Worm (Caenorhabditis elegans) whole organism, L3 larva: Measurements from ENCODE around the gene R52.5.

ENCODE experiments used
- R02D3.7 ChIP-seq: fragments of 150-350 bp; optimal IDR thresholded peaks from 2 replicates; lab custom pipeline; 2014; ENCODE audit warnings: missing biosample characterization, missing genetic modification characterization
- ZK546.5 ChIP-seq: sonication (generic microtip); optimal IDR thresholded peaks from 2 replicates; lab custom pipeline; 2017; ENCODE audit warnings: missing biosample characterization, missing genetic modification characterization
- aly-2 ChIP-seq: fragments of 150-350 bp; optimal IDR thresholded peaks from 2 replicates; lab custom pipeline; 2014; ENCODE audit warnings: missing biosample characterization, missing genetic modification characterization
- ama-1 ChIP-seq: fragments of 150-350 bp; optimal IDR thresholded peaks from 2 replicates; lab custom pipeline; 2018
- ceh-16 ChIP-seq: sonication (generic microtip); optimal IDR thresholded peaks from 2 replicates; lab custom pipeline; 2017; ENCODE audit warnings: missing biosample characterization, missing genetic modification characterization
- ceh-28 ChIP-seq: fragments of 150-350 bp; optimal IDR thresholded peaks from 2 replicates; lab custom pipeline; 2014; ENCODE audit warnings: missing biosample characterization, missing genetic modification reagents, missing genetic modification characterization
- ceh-82 ChIP-seq: fragments of 150-350 bp; optimal IDR thresholded peaks from 2 replicates; lab custom pipeline; 2014; ENCODE audit warnings: missing biosample characterization, missing genetic modification characterization
- daf-12 ChIP-seq: fragments of 150-350 bp; optimal IDR thresholded peaks from 2 replicates; lab custom pipeline; 2014; ENCODE audit warnings: missing biosample characterization, missing genetic modification reagents, missing genetic modification characterization
- egl-5 ChIP-seq: fragments of 150-350 bp; optimal IDR thresholded peaks from 2 replicates; lab custom pipeline; 2017; ENCODE audit warnings: missing biosample characterization, missing genetic modification reagents, missing genetic modification characterization, inconsistent platforms
- elt-2 ChIP-seq: sonication (generic microtip); optimal IDR thresholded peaks from 2 replicates; lab custom pipeline; 2016; ENCODE audit warnings: missing genetic modification reagents, mild to moderate bottlenecking, missing genetic modification characterization, missing compliant biosample characterization
- elt-3 ChIP-seq, 3 experiments: fragments of 150-350 bp in 1 of 3; sonication (generic microtip) in 2 of 3; optimal IDR thresholded peaks; 2 replicates in 2 of 3; 4 replicates in 1 of 3; lab custom pipeline; 2014 to 2017; ENCODE audit warnings: missing biosample characterization in 3 of 3, missing genetic modification characterization in 3 of 3
- fkh-10 ChIP-seq: sonication (generic microtip); optimal IDR thresholded peaks from 2 replicates; lab custom pipeline; 2017; ENCODE audit warnings: missing biosample characterization, missing genetic modification reagents, missing genetic modification characterization
- fkh-2 ChIP-seq: fragments of 150-350 bp; optimal IDR thresholded peaks from 2 replicates; lab custom pipeline; 2014; ENCODE audit warnings: missing biosample characterization, missing genetic modification reagents, missing genetic modification characterization
- fos-1 ChIP-seq: fragments of 150-350 bp; optimal IDR thresholded peaks from 2 replicates; lab custom pipeline; 2014; ENCODE audit warnings: missing biosample characterization, missing genetic modification characterization
- hmg-11 ChIP-seq: sonication (generic microtip); optimal IDR thresholded peaks from 2 replicates; lab custom pipeline; 2016; ENCODE audit warnings: missing genetic modification characterization, missing compliant biosample characterization
- jun-1 ChIP-seq: fragments of 150-350 bp; optimal IDR thresholded peaks from 2 replicates; lab custom pipeline; 2014; ENCODE audit warnings: missing biosample characterization, missing genetic modification reagents, missing genetic modification characterization
- lsy-12 ChIP-seq: sonication (generic microtip); optimal IDR thresholded peaks from 2 replicates; lab custom pipeline; 2016; ENCODE audit warnings: mild to moderate bottlenecking, missing genetic modification characterization, missing compliant biosample characterization
- mml-1 ChIP-seq: fragments of 150-350 bp; sonication (generic microtip); optimal IDR thresholded peaks from 3 replicates; lab custom pipeline; 2014; ENCODE audit warnings: missing biosample characterization, missing genetic modification characterization
- nhr-11 ChIP-seq: fragments of 150-350 bp; optimal IDR thresholded peaks from 2 replicates; lab custom pipeline; 2014; ENCODE audit warnings: missing biosample characterization, missing genetic modification characterization
- nhr-237 ChIP-seq: fragments of 150-350 bp; optimal IDR thresholded peaks from 2 replicates; lab custom pipeline; 2014; ENCODE audit warnings: missing biosample characterization, missing genetic modification characterization
- nhr-25 ChIP-seq: sonication (generic microtip); optimal IDR thresholded peaks from 2 replicates; lab custom pipeline; 2017; ENCODE audit warnings: missing biosample characterization, missing genetic modification characterization
- nhr-28 ChIP-seq: fragments of 150-350 bp; optimal IDR thresholded peaks from 2 replicates; lab custom pipeline; 2014; ENCODE audit warnings: missing biosample characterization, missing genetic modification characterization
- nhr-77 ChIP-seq: fragments of 150-350 bp; optimal IDR thresholded peaks from 2 replicates; lab custom pipeline; 2014; ENCODE audit warnings: missing biosample characterization, missing genetic modification characterization
- pha-4 ChIP-seq: fragments of 150-350 bp; optimal IDR thresholded peaks from 2 replicates; lab custom pipeline; 2014; ENCODE audit warnings: missing biosample characterization, missing genetic modification reagents, missing genetic modification characterization
- pqm-1 ChIP-seq: fragments of 150-350 bp; optimal IDR thresholded peaks from 2 replicates; lab custom pipeline; 2017; ENCODE audit warnings: missing biosample characterization, missing genetic modification characterization, inconsistent platforms
- sea-2 ChIP-seq: fragments of 150-350 bp; sonication (generic microtip); optimal IDR thresholded peaks from 4 replicates; lab custom pipeline; 2014; ENCODE audit warnings: missing biosample characterization, missing genetic modification reagents, missing genetic modification characterization
- skn-1 ChIP-seq: fragments of 150-350 bp; optimal IDR thresholded peaks from 2 replicates; lab custom pipeline; 2014; ENCODE audit warnings: missing biosample characterization, missing genetic modification characterization
- snpc-4 ChIP-seq: fragments of 150-350 bp; optimal IDR thresholded peaks from 2 replicates; lab custom pipeline; 2014; ENCODE audit warnings: missing biosample characterization, missing genetic modification characterization
- tbx-2 ChIP-seq: sonication (generic microtip); optimal IDR thresholded peaks from 2 replicates; lab custom pipeline; 2016; ENCODE audit warnings: mild to moderate bottlenecking, missing genetic modification characterization, missing compliant biosample characterization
- ztf-4 ChIP-seq: fragments of 150-350 bp; optimal IDR thresholded peaks from 2 replicates; lab custom pipeline; 2014; ENCODE audit warnings: missing biosample characterization, missing genetic modification characterization

R52.5 gene

ce11 chrII:2081257-2081656, 28.6 kb downstream of the R52.5 start, which contains the start of gene T16A1.4:
Gene T16A1.4, plus strand, starts transcription at chrII:2081557.
- TF ChIP-seq ZK546.5 (tag; lab: Kevin White, UChicago) = no peak
- no peak for TF ChIP-seq mml-1 (tag; lab: Kevin White, UChicago)
- TF ChIP-seq ceh-28 = no peak
- no peak for TF ChIP-seq ztf-4 (tag; lab: Kevin White, UChicago)
- no peak for TF ChIP-seq skn-1 (tag; lab: Kevin White, UChicago)
- TF ChIP-seq snpc-4 (tag; lab: Kevin White, UChicago) = no peak
- TF ChIP-seq lsy-12 (tag; lab: Kevin White, UChicago) = no peak
- TF ChIP-seq ama-1 (lab: Kevin White, UChicago) = no peak
- TF ChIP-seq ceh-82 (tag; lab: Kevin White, UChicago) = no peak
- no peak for TF ChIP-seq pha-4 (tag; lab: Kevin White, UChicago)
- TF ChIP-seq aly-2 (tag; lab: Kevin White, UChicago) = no peak
- no peak for TF ChIP-seq fos-1 (tag; lab: Kevin White, UChicago)
- TF ChIP-seq sea-2 (GFP tag; lab: Kevin White, UChicago) = no peak
- TF ChIP-seq nhr-77 (tag; lab: Kevin White, UChicago) = no peak

ce11 chrII:2080425-2080824, 29.4 kb downstream of the R52.5 start, which contains the start of gene F07E5.9:
Gene F07E5.9, minus strand, starts transcription at chrII:2080525.
- no peak for TF ChIP-seq nhr-28 (tag; lab: Kevin White, UChicago)
- TF ChIP-seq ceh-16 = no peak
- TF ChIP-seq aly-2 (tag; lab: Kevin White, UChicago) = no peak
- TF ChIP-seq ama-1 (lab: Kevin White, UChicago) = no peak
- no peak for TF ChIP-seq ceh-28

- no peak for TF ChIP-seq elt-3 (tag; optimal IDR thresholded peaks at IDR 0.05; lab: Kevin White, UChicago)
Measured at ce11 chrII:2076467-2076866, 33.4 kb downstream of the R52.5 start.

ce11 chrII:2075513-2075912, 34.3 kb downstream of the R52.5 start, which contains the start of gene F07E5.8:
Gene F07E5.8, minus strand, starts transcription at chrII:2075613.
- TF ChIP-seq elt-2 (tag; lab: Kevin White, UChicago) (no peak), mml-1 (tag; lab: Kevin White, UChicago) (no peak), jun-1 (tag; lab: Kevin White, UChicago) (no peak), nhr-237 (tag; lab: Kevin White, UChicago) (no peak), egl-5 (tag; lab: Kevin White, UChicago) (no peak), fkh-10 (GFP tag; lab: Kevin White, UChicago) (no peak), elt-3 (tag; optimal IDR thresholded peaks at IDR 0.05; lab: Kevin White, UChicago) (no peak), nhr-25 (tag; lab: Kevin White, UChicago) (no peak), sea-2 (GFP tag; lab: Kevin White, UChicago) (no peak), skn-1 (tag; lab: Kevin White, UChicago) (no peak), ama-1 (lab: Kevin White, UChicago) (no peak), R02D3.7 (tag; lab: Kevin White, UChicago) (no peak)

ce11 chrII:2071429-2071828, 38.4 kb downstream of the R52.5 start, which contains the start of gene F07E5.7:
Gene F07E5.7, minus strand, starts transcription at chrII:2071529.
- no peak for TF ChIP-seq pha-4 (tag; lab: Kevin White, UChicago)
- no peak for TF ChIP-seq mml-1 (tag; lab: Kevin White, UChicago)
- no peak for TF ChIP-seq nhr-11 (tag; lab: Kevin White, UChicago)
- no peak for TF ChIP-seq nhr-77 (tag; lab: Kevin White, UChicago)
- no peak for TF ChIP-seq hmg-11 (tag; lab: Kevin White, UChicago)
- TF ChIP-seq ceh-28 = no peak
- no peak for TF ChIP-seq tbx-2 (tag; lab: Kevin White, UChicago)
- no peak for TF ChIP-seq nhr-28 (tag; lab: Kevin White, UChicago)
- no peak for TF ChIP-seq ztf-4 (tag; lab: Kevin White, UChicago)
- TF ChIP-seq ZK546.5 (tag; lab: Kevin White, UChicago) = no peak
- TF ChIP-seq ama-1 (lab: Kevin White, UChicago) = no peak
- no peak for TF ChIP-seq ceh-16
- no peak for TF ChIP-seq daf-12 (tag; lab: Kevin White, UChicago)
- TF ChIP-seq sea-2 (GFP tag; lab: Kevin White, UChicago) = no peak
- TF ChIP-seq fkh-2 (tag; lab: Kevin White, UChicago) = no peak
- TF ChIP-seq R02D3.7 (tag; lab: Kevin White, UChicago) = no peak
- TF ChIP-seq pqm-1 (tag; lab: Kevin White, UChicago) = no peak
- no peak for TF ChIP-seq nhr-237 (tag; lab: Kevin White, UChicago)
- TF ChIP-seq, all 47 proteins: peak for 0
